Worm (Caenorhabditis elegans): ENCODE results near the gene irld-25.

Gene irld-25

DNA sequence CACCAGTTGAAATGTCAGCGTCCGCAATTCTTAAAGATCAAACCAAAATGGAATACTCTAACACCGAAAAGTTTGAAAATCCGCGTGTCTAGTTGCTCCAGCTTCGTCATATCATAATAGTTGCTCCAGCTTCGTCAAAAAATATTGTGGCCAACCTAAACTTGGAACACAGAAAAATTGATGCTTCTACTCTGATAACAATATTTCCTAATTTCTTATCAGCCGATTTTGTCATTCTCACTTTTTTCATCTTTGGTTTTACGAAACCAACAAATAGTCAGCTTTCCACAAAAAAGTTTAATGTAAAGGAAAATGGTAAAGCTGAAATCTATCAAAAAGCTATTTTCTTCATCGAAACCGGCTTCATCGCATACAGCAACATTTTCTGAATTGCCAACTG lies 39.0 kb upstream of the irld-25 start, which contains the start of gene fbxa-84:
TSS of gene fbxa-84 (plus strand) at position 34 of the 400 bp plus-strand sequence.
- peak; percentile 10 for TF ChIP-seq nhr-28 (tag; optimal IDR thresholded peaks at IDR 0.05)
- TF ChIP-seq F26F4.8 (GFP tag; conservative IDR thresholded peaks at IDR 0.05): no peak
- peak; percentile 33; the same call in 1 of the 2 replicates for TF ChIP-seq dmd-6 (GFP tag; IDR thresholded peaks at IDR 0.05)
- no peak for TF ChIP-seq daf-8 (GFP tag; IDR thresholded peaks at IDR 0.05)
- peak; percentile 2 for TF ChIP-seq dve-1 (tag; optimal IDR thresholded peaks at IDR 0.05; ENCODE audit: insufficient read depth)
- TF ChIP-seq hlh-30 (tag; optimal IDR thresholded peaks at IDR 0.05; ENCODE audit: insufficient read depth): no peak
- peak; percentile 9 for TF ChIP-seq pqm-1 (tag; optimal IDR thresholded peaks at IDR 0.05)

DNA sequence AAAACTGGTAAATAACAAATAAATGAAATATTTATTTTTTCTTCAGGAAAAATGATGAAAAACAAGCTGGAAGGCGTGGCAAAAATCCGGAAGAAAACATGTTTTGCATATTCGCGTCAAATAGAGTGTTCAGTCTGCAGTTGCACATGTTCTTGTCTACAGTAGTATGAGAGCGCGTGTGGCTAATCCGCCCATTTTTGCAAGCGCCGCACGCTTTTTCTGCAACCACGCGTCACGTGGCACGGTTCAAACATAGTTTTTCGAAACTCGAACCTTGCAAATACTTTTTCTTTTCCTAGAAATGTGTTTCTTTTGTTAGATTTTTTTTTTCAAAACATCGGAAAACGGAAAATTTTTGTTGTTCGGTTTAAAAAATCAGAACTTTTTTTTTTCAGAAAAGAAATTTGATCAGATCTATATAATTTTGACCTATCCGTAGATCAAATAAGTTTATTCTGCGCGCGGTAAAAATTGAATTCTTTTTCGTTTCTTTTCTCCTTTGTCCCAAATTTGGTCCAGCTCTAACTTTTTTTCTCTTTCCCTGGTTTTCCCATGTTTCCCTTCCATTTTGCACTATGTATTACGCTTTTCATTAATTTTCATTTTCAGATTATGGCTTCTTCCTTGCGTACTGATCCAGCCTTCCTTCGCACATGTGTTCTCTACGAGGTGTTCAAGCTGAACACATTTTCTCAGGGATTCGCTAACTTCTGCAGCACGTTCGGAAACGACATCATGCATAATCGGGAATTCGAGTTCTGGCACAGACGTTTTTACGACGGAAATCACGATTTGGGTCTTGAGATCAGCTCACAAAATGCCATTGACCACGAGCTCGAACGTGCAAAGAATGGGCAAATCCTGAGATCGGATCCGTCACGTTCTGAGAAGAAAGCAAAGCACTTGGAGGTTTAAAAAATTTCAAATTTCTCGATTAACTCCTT lies 37.1 kb upstream of the irld-25 start, which contains the start of gene Y75B12B.1:
TSS of gene Y75B12B.1 (plus strand) at position 603 of the 944 bp plus-strand sequence.
- TF ChIP-seq mes-2 (tag; optimal IDR thresholded peaks at IDR 0.05; ENCODE audit: poor library complexity, severe bottlenecking) (no peak), snpc-1.2 (GFP tag; IDR thresholded peaks at IDR 0.05) (0 out of 2 replicates have a peak, but pooled peaks have one; percentile 39), unc-130 (GFP tag; optimal IDR thresholded peaks at IDR 0.05) (peak; percentile 55), arid-1 (GFP tag; conservative IDR thresholded peaks at IDR 0.05) (0 out of 2 replicates have a peak, but pooled peaks have one; percentile 4), lin-15B (tag; optimal IDR thresholded peaks at IDR 0.05) (no peak), sdz-12 (GFP tag; optimal IDR thresholded peaks at IDR 0.05) (no peak), lin-38 (GFP tag; IDR thresholded peaks at IDR 0.05) (peak; percentile 74), F37D6.2 (tag; optimal IDR thresholded peaks at IDR 0.05) (no peak), ctbp-1 (GFP tag; IDR thresholded peaks at IDR 0.05) (no peak), fkh-10 (GFP tag; optimal IDR thresholded peaks at IDR 0.05) (no peak), ama-1 (optimal IDR thresholded peaks at IDR 0.05) (no peak), lim-7 (GFP tag; IDR thresholded peaks at IDR 0.05) (no peak), tag-97 (GFP tag; IDR thresholded peaks at IDR 0.05) (no peak), Y48G9A.11 (GFP tag; IDR thresholded peaks at IDR 0.05) (peak; percentile 21; the same call in 1 of the 2 replicates), lsy-2 (tag; optimal IDR thresholded peaks at IDR 0.05) (no peak), lin-13 (GFP tag; optimal IDR thresholded peaks at IDR 0.05) (peak; percentile 12), zfp-2 (tag; optimal IDR thresholded peaks at IDR 0.05) (no peak), F49E8.2 (tag; optimal IDR thresholded peaks at IDR 0.05; ENCODE audit: borderline replicate concordance) (peak; percentile 78), ceh-20 (GFP tag; IDR thresholded peaks at IDR 0.05) (no peak)

DNA sequence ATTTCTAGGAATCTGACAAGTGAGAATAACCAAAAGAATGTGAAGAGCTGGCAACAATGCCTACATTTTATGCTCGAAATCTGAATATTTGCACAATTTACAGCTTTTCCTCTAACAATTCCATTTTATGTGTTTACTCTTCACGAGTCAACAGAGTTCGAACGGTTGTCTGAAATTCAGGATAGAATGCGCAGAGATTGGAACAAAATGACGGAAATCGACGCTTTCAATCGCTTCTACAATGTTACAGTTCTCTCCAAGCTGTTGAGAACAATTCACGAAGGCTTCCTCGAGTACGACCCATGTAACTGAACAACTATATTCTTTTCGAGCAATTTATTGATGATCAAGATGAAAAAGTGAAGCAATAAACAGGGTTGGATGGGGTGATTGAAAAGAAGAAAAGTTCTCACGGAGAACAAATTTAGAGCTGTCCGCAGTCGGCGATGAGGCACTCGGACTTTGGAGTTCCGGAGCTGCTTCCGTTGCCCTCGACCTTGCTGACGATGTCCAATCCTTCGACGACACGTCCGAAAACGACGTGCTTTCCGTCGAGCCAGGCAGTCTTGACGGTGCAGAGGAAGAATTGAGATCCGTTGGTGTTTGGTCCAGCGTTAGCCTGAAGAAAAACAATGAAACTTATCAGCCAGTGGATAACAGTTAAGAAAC lies 35.0 kb upstream of the irld-25 start, which contains the start of gene Y75B12B.3:
TSS of gene Y75B12B.3 (minus strand) at position 21 of the 669 bp plus-strand sequence.
- TF ChIP-seq nhr-10 (tag; optimal IDR thresholded peaks at IDR 0.05) (no peak), mdt-29 (GFP tag; IDR thresholded peaks at IDR 0.05) (0 out of 2 replicates have a peak, but pooled peaks have one; percentile 42), lin-29 (GFP tag; IDR thresholded peaks at IDR 0.05) (no peak), lsy-2 (tag; optimal IDR thresholded peaks at IDR 0.05) (peak in 1 of 2 experiments; percentile 1), daf-19 (GFP tag; conservative IDR thresholded peaks at IDR 0.05) (no peak), egl-43 (GFP tag; IDR thresholded peaks at IDR 0.05) (peak; percentile 68), Y5F2A.4 (GFP tag; optimal IDR thresholded peaks at IDR 0.05) (no peak), R02D3.7 (tag; optimal IDR thresholded peaks at IDR 0.05) (no peak), F49E8.2 (tag; optimal IDR thresholded peaks at IDR 0.05; ENCODE audit: borderline replicate concordance) (peak; percentile 62), zfp-2 (tag; optimal IDR thresholded peaks at IDR 0.05) (no peak), jun-1 (tag; optimal IDR thresholded peaks at IDR 0.05) (no peak), nhr-102 (tag; optimal IDR thresholded peaks at IDR 0.05) (peak; percentile 2), madf-5 (GFP tag; IDR thresholded peaks at IDR 0.05) (0 out of 4 replicates have a peak, but pooled peaks of 1 of the 2 experiments have one; percentile 42), daf-8 (GFP tag; IDR thresholded peaks at IDR 0.05) (no peak), madf-9 (GFP tag; conservative IDR thresholded peaks at IDR 0.05) (no peak), nhr-237 (tag; optimal IDR thresholded peaks at IDR 0.05) (no peak), lir-3 (tag; optimal IDR thresholded peaks at IDR 0.05) (no peak), pha-4 (GFP tag; IDR thresholded peaks at IDR 0.05) (no peak; the same call in 1 of the 2 replicates), pha-4 (tag; optimal IDR thresholded peaks at IDR 0.05) (no peak), mdl-1 (tag; optimal IDR thresholded peaks at IDR 0.05) (no peak), mep-1 (tag; optimal IDR thresholded peaks at IDR 0.05) (peak; percentile 11), arid-1 (GFP tag; conservative IDR thresholded peaks at IDR 0.05) (peak; percentile 39; the same call in 1 of the 2 replicates), Y48G9A.11 (GFP tag; IDR thresholded peaks at IDR 0.05) (peak; percentile 46; the same call in 1 of the 2 replicates), daf-12 (tag; optimal IDR thresholded peaks at IDR 0.05) (no peak)
